Fruit fly (Drosophila melanogaster): ENCODE data around the gene CG7017.
A peak's percentile ranks its signal among the peaks of the same experiment; 100 is the strongest.

Gene CG7017

dm6 chr3L:20194731-20195130, 17.2 kb downstream of the CG7017 start (continued):
- peak; percentile 37 for TF ChIP-seq tio (GFP tag; optimal IDR thresholded peaks at IDR 0.05)
- peak; percentile 49; the same call in 1 of the 3 replicates for TF ChIP-seq zfh1 (GFP tag; IDR thresholded peaks at IDR 0.05)
- TF ChIP-seq CG7839 (tag; optimal IDR thresholded peaks at IDR 0.05) = peak; percentile 55
- TF ChIP-seq Aef1 (GFP tag; IDR thresholded peaks at IDR 0.05) = peak; percentile 14; the same call in 1 of the 3 replicates
- TF ChIP-seq tgo (GFP tag; IDR thresholded peaks at IDR 0.05) = peak; percentile 59; the same call in 2 of the 3 replicates
- 0 out of 3 replicates have a peak, but pooled peaks have one; percentile 42 for TF ChIP-seq ken (GFP tag; IDR thresholded peaks at IDR 0.05)
- TF ChIP-seq sug (tag; optimal IDR thresholded peaks at IDR 0.05) = peak; percentile 5
- no peak for TF ChIP-seq CG16813 (GFP tag; IDR thresholded peaks at IDR 0.05; ENCODE audit: partially characterized antibody)
- TF ChIP-seq Hr51 (GFP tag; optimal IDR thresholded peaks at IDR 0.05) = peak; percentile 2 to 20
- TF ChIP-seq CG11695 (GFP tag; IDR thresholded peaks at IDR 0.05) = 0 out of 3 replicates have a peak, but pooled peaks have one; percentile 34
- no peak for TF ChIP-seq CG13775 (GFP tag; optimal IDR thresholded peaks at IDR 0.05)
- TF ChIP-seq CG4730 (GFP tag; IDR thresholded peaks at IDR 0.05) = peak; percentile 45; the same call in 1 of the 2 replicates
- TF ChIP-seq BEAF-32 (GFP tag; optimal IDR thresholded peaks at IDR 0.05) = no peak
- TF ChIP-seq Abd-B (GFP tag; optimal IDR thresholded peaks at IDR 0.05) = peak; percentile 36
- TF ChIP-seq NK7.1 (GFP tag; optimal IDR thresholded peaks at IDR 0.05) = no peak
- no peak for TF ChIP-seq Fer2 (tag; optimal IDR thresholded peaks at IDR 0.05)
- TF ChIP-seq sd (tag; optimal IDR thresholded peaks at IDR 0.05) = peak; percentile 20
- peak; percentile 70; the same call in 1 of the 3 replicates for TF ChIP-seq so (GFP tag; IDR thresholded peaks at IDR 0.05)
- peak; percentile 21 for TF ChIP-seq jumu (GFP tag; optimal IDR thresholded peaks at IDR 0.05)
- peak; percentile 48 for TF ChIP-seq lab (GFP tag; optimal IDR thresholded peaks at IDR 0.05)
- TF ChIP-seq CG17328 (GFP tag; IDR thresholded peaks at IDR 0.05) = peak; percentile 22; the same call in 1 of the 2 replicates
- TF ChIP-seq Xbp1 (GFP tag; optimal IDR thresholded peaks at IDR 0.05) = peak; percentile 56
- TF ChIP-seq CG14667 (GFP tag; IDR thresholded peaks at IDR 0.05) = 0 out of 2 replicates have a peak, but pooled peaks have one; percentile 22
- no peak for TF ChIP-seq Oaz (GFP tag; IDR thresholded peaks at IDR 0.05)
- TF ChIP-seq esg (GFP tag; conservative IDR thresholded peaks at IDR 0.05) = peak; percentile 57; the same call in 1 of the 2 replicates
- peak; percentile 59 for TF ChIP-seq CG32532 (GFP tag; IDR thresholded peaks at IDR 0.05)
- TF ChIP-seq gro (GFP tag; optimal IDR thresholded peaks at IDR 0.05) = no peak
- TF ChIP-seq kah (GFP tag; optimal IDR thresholded peaks at IDR 0.05) = no peak
- TF ChIP-seq CG5245 (GFP tag; optimal IDR thresholded peaks at IDR 0.05) = peak; percentile 29
- no peak for TF ChIP-seq cg (GFP tag; optimal IDR thresholded peaks at IDR 0.05)
- TF ChIP-seq ci (GFP tag; IDR thresholded peaks at IDR 0.05) = 0 out of 3 replicates have a peak, but pooled peaks have one; percentile 29
- TF ChIP-seq CG1233 (GFP tag; optimal IDR thresholded peaks at IDR 0.05) = peak; percentile 48
- no peak for TF ChIP-seq nerfin-2 (GFP tag; IDR thresholded peaks at IDR 0.05; ENCODE audit: partially characterized antibody)
- no peak for TF ChIP-seq CG6272 (GFP tag; IDR thresholded peaks at IDR 0.05)
- no peak for TF ChIP-seq Hr3 (GFP tag; optimal IDR thresholded peaks at IDR 0.05)
- TF ChIP-seq Jarid2 (GFP tag; optimal IDR thresholded peaks at IDR 0.05) = no peak
- no peak for TF ChIP-seq CG7963 (GFP tag; IDR thresholded peaks at IDR 0.05; ENCODE audit: partially characterized antibody)
- TF ChIP-seq Ptx1 (GFP tag; IDR thresholded peaks at IDR 0.05) = peak; percentile 43; the same call in 1 of the 2 replicates
- peak; percentile 60 for TF ChIP-seq CG1603 (tag; optimal IDR thresholded peaks at IDR 0.05)
- peak; percentile 59 for TF ChIP-seq CG2120 (GFP tag; optimal IDR thresholded peaks at IDR 0.05)
- peak; percentile 35 for TF ChIP-seq PHDP (tag; optimal IDR thresholded peaks at IDR 0.05)
- peak; percentile 22 for TF ChIP-seq Dip3 (GFP tag; optimal IDR thresholded peaks at IDR 0.05)
- peak; percentile 68 for TF ChIP-seq CG15269 (tag; optimal IDR thresholded peaks at IDR 0.05)
- TF ChIP-seq CG12219 (GFP tag; optimal IDR thresholded peaks at IDR 0.05) = peak; percentile 33
- TF ChIP-seq Myb (GFP tag; optimal IDR thresholded peaks at IDR 0.05) = no peak
- no peak for TF ChIP-seq tll (GFP tag; optimal IDR thresholded peaks at IDR 0.05)
- TF ChIP-seq Ada2b (GFP tag; IDR thresholded peaks at IDR 0.05) = peak; percentile 55
- 0 out of 2 replicates have a peak, but pooled peaks have one; percentile 12 for TF ChIP-seq sob (GFP tag; IDR thresholded peaks at IDR 0.05)
- peak; percentile 48 for TF ChIP-seq Fer3 (tag; optimal IDR thresholded peaks at IDR 0.05)

All from whole organism, embryonic.